Worm (Caenorhabditis elegans) whole organism, L4 larva: ENCODE data around the gene nhr-226.

Experiments
- D1046.2 ChIP-seq: fragments of 200-800 bp; sonication (Bioruptor generic); IDR thresholded peaks from 2 replicates; pipeline ENCODE4 v1.3.6; 2022; ENCODE audit warnings: missing genetic modification characterization, missing compliant biosample characterization
- F26F4.8 ChIP-seq: fragments of 200-800 bp; sonication (Bioruptor generic); conservative IDR thresholded peaks from 2 replicates; pipeline ENCODE4 v1.3.6; 2022; ENCODE audit warnings: missing genetic modification characterization, missing compliant biosample characterization
- F49E8.2 ChIP-seq: sonication (generic microtip); optimal IDR thresholded peaks from 2 replicates; lab custom pipeline; 2016; ENCODE audit warnings: missing compliant biosample characterization, mild to moderate bottlenecking, missing genetic modification characterization, borderline replicate concordance
- T20F7.1 ChIP-seq: fragments of 200-800 bp; sonication (Bioruptor generic); optimal IDR thresholded peaks from 2 replicates; lab custom pipeline; 2018; ENCODE audit warnings: mild to moderate bottlenecking, missing genetic modification characterization, missing compliant biosample characterization
- Y5F2A.4 ChIP-seq: fragments of 200-800 bp; sonication (Bioruptor generic); optimal IDR thresholded peaks from 2 replicates; lab custom pipeline; 2018; ENCODE audit warnings: mild to moderate bottlenecking, missing genetic modification characterization, missing compliant biosample characterization
- ZK546.5 ChIP-seq, 2 experiments: sonication (generic microtip); optimal IDR thresholded peaks; 2 replicates each; lab custom pipeline; 2017; ENCODE audit warnings: missing biosample characterization in 2 of 2, missing genetic modification characterization in 2 of 2
- aha-1 ChIP-seq: fragments of 150-350 bp; peaks from one replicate; lab custom pipeline; 2014; ENCODE audit warnings: missing biosample characterization, missing genetic modification characterization
- ceh-20 ChIP-seq: fragments of 200-800 bp; sonication (Bioruptor generic); IDR thresholded peaks from 2 replicates; pipeline ENCODE4 v1.3.6; 2022; ENCODE audit warnings: missing genetic modification reagents, missing genetic modification characterization, missing compliant biosample characterization
- ceh-82 ChIP-seq: sonication (generic microtip); optimal IDR thresholded peaks from 2 replicates; lab custom pipeline; 2017; ENCODE audit warnings: missing biosample characterization, missing genetic modification characterization
- ces-1 ChIP-seq: fragments of 150-350 bp; sonication (generic microtip); optimal IDR thresholded peaks from 4 replicates; lab custom pipeline; 2014; ENCODE audit warnings: missing biosample characterization, missing genetic modification reagents, missing genetic modification characterization
- ctbp-1 ChIP-seq: fragments of 200-800 bp; sonication (Bioruptor generic); IDR thresholded peaks from 2 replicates; pipeline ENCODE4 v1.3.6; 2022; ENCODE audit warnings: missing genetic modification reagents, missing genetic modification characterization, missing compliant biosample characterization
- daf-16 ChIP-seq, 3 experiments: sonication (generic microtip); optimal IDR thresholded peaks; 2 replicates each; lab custom pipeline; 2016 to 2017; ENCODE audit warnings: missing genetic modification characterization in 3 of 3, missing genetic modification reagents in 3 of 3, mild to moderate bottlenecking in 2 of 3, missing compliant biosample characterization in 2 of 3, missing biosample characterization in 1 of 3, moderate library complexity in 1 of 3
- dmd-6 ChIP-seq: fragments of 200-800 bp; sonication (Bioruptor generic); IDR thresholded peaks from 2 replicates; pipeline ENCODE4 v1.3.6; 2022; ENCODE audit warnings: missing genetic modification reagents, missing genetic modification characterization, missing compliant biosample characterization
- dmd-8 ChIP-seq: fragments of 200-800 bp; sonication (Bioruptor generic); IDR thresholded peaks from 2 replicates; pipeline ENCODE4 v1.3.6; 2022; ENCODE audit warnings: missing genetic modification characterization, missing compliant biosample characterization
- dpl-1 ChIP-seq: fragments of 150-350 bp; optimal IDR thresholded peaks from 2 replicates; lab custom pipeline; 2014; ENCODE audit warnings: missing biosample characterization, missing genetic modification reagents, missing genetic modification characterization
- duxl-1 ChIP-seq: sonication (generic microtip); optimal IDR thresholded peaks from 2 replicates; lab custom pipeline; 2016; ENCODE audit warnings: mild to moderate bottlenecking, missing genetic modification characterization, moderate library complexity, missing compliant biosample characterization; ENCODE audit not compliant: poor library complexity
- dve-1 ChIP-seq: sonication (generic microtip); optimal IDR thresholded peaks from 2 replicates; lab custom pipeline; 2017; ENCODE audit warnings: antibody characterized with exemption, mild to moderate bottlenecking, missing genetic modification characterization, missing compliant biosample characterization; ENCODE audit not compliant: insufficient read depth
- fos-1 ChIP-seq: fragments of 150-350 bp; optimal IDR thresholded peaks from 2 replicates; lab custom pipeline; 2014; ENCODE audit warnings: missing biosample characterization, missing genetic modification characterization
- gei-8 ChIP-seq: fragments of 200-800 bp; sonication (Bioruptor generic); optimal IDR thresholded peaks from 2 replicates; lab custom pipeline; 2018; ENCODE audit warnings: mild to moderate bottlenecking, missing genetic modification characterization, missing compliant biosample characterization
- hif-1 ChIP-seq, 2 experiments: sonication (generic microtip); optimal IDR thresholded peaks; 2 replicates each; lab custom pipeline; 2016 to 2017; ENCODE audit warnings: missing compliant biosample characterization in 2 of 2, missing genetic modification characterization in 2 of 2, missing genetic modification reagents in 2 of 2, missing genotype in 2 of 2, mild to moderate bottlenecking in 1 of 2
- hlh-11 ChIP-seq: fragments of 200-800 bp; sonication (Bioruptor generic); optimal IDR thresholded peaks from 2 replicates; lab custom pipeline; 2018; ENCODE audit warnings: mild to moderate bottlenecking, missing genetic modification characterization, missing compliant biosample characterization
- hlh-30 ChIP-seq: sonication (generic microtip); optimal IDR thresholded peaks from 2 replicates; lab custom pipeline; 2017; ENCODE audit warnings: antibody characterized with exemption, mild to moderate bottlenecking, missing genetic modification characterization, missing compliant biosample characterization; ENCODE audit not compliant: insufficient read depth
- hmg-1.1 ChIP-seq: fragments of 200-800 bp; sonication (Bioruptor generic); IDR thresholded peaks from 2 replicates; pipeline ENCODE4 v1.3.6; 2022; ENCODE audit warnings: missing genetic modification reagents, missing genetic modification characterization, missing compliant biosample characterization
- lin-1 ChIP-seq: fragments of 200-800 bp; sonication (Bioruptor generic); IDR thresholded peaks from 2 replicates; pipeline ENCODE4 v1.3.6; 2022; ENCODE audit warnings: missing genetic modification reagents, missing genetic modification characterization, missing compliant biosample characterization
- lin-13 ChIP-seq: fragments of 150-350 bp; optimal IDR thresholded peaks from 2 replicates; lab custom pipeline; 2014; ENCODE audit warnings: missing biosample characterization, missing genetic modification reagents, missing genetic modification characterization
- lin-39 ChIP-seq: fragments of 150-350 bp; optimal IDR thresholded peaks from 2 replicates; lab custom pipeline; 2014; ENCODE audit warnings: missing biosample characterization, missing genetic modification reagents, missing genetic modification characterization
- madf-5 ChIP-seq, 2 experiments: fragments of 200-800 bp; sonication (Bioruptor generic); IDR thresholded peaks; 2 replicates each; pipeline ENCODE4 v1.3.6; 2022; ENCODE audit warnings: missing compliant biosample characterization in 2 of 2, missing genetic modification characterization in 2 of 2
- mdl-1 ChIP-seq, 2 experiments: fragments of 150-350 bp in 1 of 2; sonication (generic microtip) in 1 of 2; optimal IDR thresholded peaks; 2 replicates each; lab custom pipeline; 2014 to 2017; ENCODE audit warnings: missing biosample characterization in 2 of 2, missing genetic modification characterization in 2 of 2
- mdt-29 ChIP-seq: fragments of 200-800 bp; sonication (Bioruptor generic); IDR thresholded peaks from 2 replicates; pipeline ENCODE4 v1.3.6; 2022; ENCODE audit warnings: missing genetic modification reagents, missing genetic modification characterization, missing compliant biosample characterization
- mes-2 ChIP-seq: sonication (generic microtip); optimal IDR thresholded peaks from 2 replicates; lab custom pipeline; 2016; ENCODE audit warnings: missing genotype, mild to moderate bottlenecking, missing genetic modification characterization, missing compliant biosample characterization; ENCODE audit not compliant: poor library complexity, severe bottlenecking
- nhr-11 ChIP-seq: fragments of 150-350 bp; optimal IDR thresholded peaks from 2 replicates; lab custom pipeline; 2014; ENCODE audit warnings: missing biosample characterization, missing genetic modification characterization
- nhr-111 ChIP-seq: fragments of 200-800 bp; sonication (Bioruptor generic); optimal IDR thresholded peaks from 2 replicates; lab custom pipeline; 2018; ENCODE audit warnings: mild to moderate bottlenecking, missing genetic modification characterization, missing compliant biosample characterization
- nhr-237 ChIP-seq: sonication (generic microtip); optimal IDR thresholded peaks from 2 replicates; lab custom pipeline; 2017; ENCODE audit warnings: missing biosample characterization, missing genetic modification characterization
- nhr-28 ChIP-seq: fragments of 150-350 bp; optimal IDR thresholded peaks from 2 replicates; lab custom pipeline; 2014; ENCODE audit warnings: missing biosample characterization, missing genetic modification characterization
- nhr-76 ChIP-seq: fragments of 150-350 bp; optimal IDR thresholded peaks from 2 replicates; lab custom pipeline; 2014; ENCODE audit warnings: missing biosample characterization, missing genetic modification characterization
- pha-4 ChIP-seq, 2 experiments: fragments of 150-350 bp in 1 of 2; fragments of 200-800 bp in 1 of 2; sonication (Bioruptor generic) in 1 of 2; IDR thresholded peaks in 1 of 2; optimal IDR thresholded peaks in 1 of 2; 2 replicates each; pipeline versions ENCODE4 v1.3.6 to Lab custom; 2014 to 2022; ENCODE audit warnings: missing genetic modification characterization in 2 of 2, missing genetic modification reagents in 2 of 2, missing biosample characterization in 1 of 2, missing compliant biosample characterization in 1 of 2
- php-3 ChIP-seq: fragments of 200-800 bp; sonication (Bioruptor generic); IDR thresholded peaks from 2 replicates; pipeline ENCODE4 v1.3.6; 2022; ENCODE audit warnings: missing genetic modification reagents, missing genetic modification characterization, missing compliant biosample characterization
- pqm-1 ChIP-seq: sonication (generic microtip); optimal IDR thresholded peaks from 2 replicates; lab custom pipeline; 2017; ENCODE audit warnings: missing biosample characterization, missing genetic modification characterization
- rbr-2 ChIP-seq: sonication (generic microtip); optimal IDR thresholded peaks from 2 replicates; lab custom pipeline; 2016; ENCODE audit warnings: missing genotype, missing genetic modification characterization, missing compliant biosample characterization
- saeg-2 ChIP-seq: fragments of 200-800 bp; sonication (Bioruptor generic); IDR thresholded peaks from 2 replicates; pipeline ENCODE4 v1.3.6; 2022; ENCODE audit warnings: missing genetic modification reagents, missing genetic modification characterization, missing compliant biosample characterization
- sdz-12 ChIP-seq: fragments of 200-800 bp; sonication (Bioruptor generic); optimal IDR thresholded peaks from 2 replicates; lab custom pipeline; 2018; ENCODE audit warnings: mild to moderate bottlenecking, missing genetic modification characterization, missing compliant biosample characterization
- snpc-1.2 ChIP-seq: fragments of 200-800 bp; sonication (Bioruptor generic); IDR thresholded peaks from 2 replicates; pipeline ENCODE4 v1.3.6; 2022; ENCODE audit warnings: missing genetic modification reagents, missing genetic modification characterization, missing compliant biosample characterization
- spr-3 ChIP-seq: fragments of 200-800 bp; sonication (Bioruptor generic); optimal IDR thresholded peaks from 2 replicates; lab custom pipeline; 2018; ENCODE audit warnings: mild to moderate bottlenecking, missing genetic modification characterization, missing compliant biosample characterization
- tag-97 ChIP-seq: fragments of 200-800 bp; sonication (Bioruptor generic); IDR thresholded peaks from 2 replicates; pipeline ENCODE4 v1.3.6; 2022; ENCODE audit warnings: missing genetic modification characterization, missing compliant biosample characterization
- unc-62 ChIP-seq, 3 experiments: fragments of 150-350 bp in 1 of 3; sonication (generic microtip); optimal IDR thresholded peaks in 2 of 3; peaks in 1 of 3; 1 replicate in 1 of 3; 2 replicates in 2 of 3; lab custom pipeline; 2014 to 2017; ENCODE audit warnings: missing biosample characterization in 3 of 3, missing genetic modification characterization in 3 of 3, missing genetic modification reagents in 3 of 3, missing genotype in 1 of 3
- vab-7 ChIP-seq: fragments of 200-800 bp; sonication (Bioruptor generic); IDR thresholded peaks from 2 replicates; pipeline ENCODE4 v1.3.6; 2022; ENCODE audit warnings: missing genetic modification reagents, missing genetic modification characterization, missing compliant biosample characterization
- zag-1 ChIP-seq: fragments of 150-350 bp; optimal IDR thresholded peaks from 2 replicates; lab custom pipeline; 2014; ENCODE audit warnings: missing biosample characterization, missing genetic modification characterization

nhr-226 gene

DNA sequence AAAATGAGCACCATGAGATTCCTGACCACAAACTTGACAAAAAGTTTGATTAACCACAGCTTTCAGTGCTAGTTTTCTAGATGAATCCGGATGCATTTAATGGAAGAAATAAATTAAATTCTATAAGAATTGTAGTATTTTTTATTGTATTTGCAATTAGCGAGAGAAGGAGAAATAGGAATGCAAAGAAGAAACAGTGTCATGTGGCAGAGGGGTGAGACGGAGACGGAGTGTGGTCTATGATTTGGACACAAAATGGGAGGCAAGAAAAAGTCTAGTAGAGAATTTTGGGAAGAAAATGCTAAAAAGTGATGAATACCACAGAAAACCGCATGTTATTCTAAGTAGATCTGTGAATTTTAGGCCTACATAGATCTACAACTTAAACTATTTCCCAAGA is 16.6 kb upstream of the nhr-226 start, which contains the start of gene nhr-59 (continued):
- TF ChIP-seq lin-1 (GFP tag; lab: Robert Waterston, UW) (no peak), nhr-11 (no peak), pha-4 (GFP tag; IDR thresholded peaks at IDR 0.05; lab: Robert Waterston, UW) (no peak), pha-4 (tag; optimal IDR thresholded peaks at IDR 0.05; lab: Kevin White, UChicago) (no peak), Y5F2A.4 (no peak), duxl-1 (tag; lab: Kevin White, UChicago) (no peak), dmd-6 (GFP tag; lab: Robert Waterston, UW) (peak; percentile 26; the same call in 1 of the 2 replicates), zag-1 (no peak), mdl-1 (tag; optimal IDR thresholded peaks at IDR 0.05; lab: Kevin White, UChicago) (peak in 1 of 2 experiments; percentile 9), dmd-8 (GFP tag; lab: Robert Waterston, UW) (no peak), gei-8 (no peak), D1046.2 (GFP tag; lab: Robert Waterston, UW) (no peak), nhr-76 (tag; lab: Kevin White, UChicago) (no peak), T20F7.1 (GFP tag; lab: Kevin White, UChicago) (no peak), nhr-28 (tag; lab: Kevin White, UChicago) (peak; percentile 88), nhr-237 (tag; lab: Kevin White, UChicago) (no peak), ceh-20 (GFP tag; lab: Robert Waterston, UW) (no peak), snpc-1.2 (GFP tag; lab: Robert Waterston, UW) (no peak), ces-1 (GFP tag; lab: Kevin White, UChicago) (no peak), spr-3 (GFP tag; lab: Kevin White, UChicago) (no peak), mdt-29 (no peak), fos-1 (tag; lab: Kevin White, UChicago) (no peak), dpl-1 (no peak), tag-97 (no peak), hlh-11 (peak; percentile 42)
- TF ChIP-seq, all 104 proteins: peak for 8

DNA sequence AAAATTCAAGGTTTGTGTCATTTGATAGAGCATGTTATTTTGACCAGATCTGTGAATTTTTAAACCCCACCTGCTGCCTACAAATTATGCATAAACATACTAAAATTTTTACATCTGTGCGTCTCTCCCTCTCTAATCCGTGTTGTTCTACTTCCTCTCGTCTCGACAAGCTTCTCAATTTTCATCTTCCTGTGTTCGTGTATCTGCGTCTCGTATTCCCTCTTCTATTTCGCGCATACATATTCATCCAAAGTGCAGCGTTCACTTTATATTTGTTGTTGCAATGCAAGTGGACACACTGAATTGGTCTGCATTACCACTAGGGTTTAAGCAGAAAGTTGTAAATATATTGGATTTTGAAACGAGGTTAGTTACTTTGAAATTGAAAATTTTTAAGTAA is 16.1 kb upstream of the nhr-226 start, which contains the start of gene fbxa-137:
Gene fbxa-137, plus strand, starts transcription at position 274 of the 400 bp plus-strand sequence.
- TF ChIP-seq ZK546.5 (tag; optimal IDR thresholded peaks at IDR 0.05; lab: Kevin White, UChicago) (no peak), F49E8.2 (no peak), mdl-1 (tag; optimal IDR thresholded peaks at IDR 0.05; lab: Kevin White, UChicago) (no peak), unc-62 (GFP tag; optimal IDR thresholded peaks at IDR 0.05 in 1 of 2; lab: Kevin White, UChicago) (peak in 1 of 2 experiments; percentile 69), unc-62 (tag; optimal IDR thresholded peaks at IDR 0.05; lab: Kevin White, UChicago) (no peak), lin-39 (tag; lab: Kevin White, UChicago) (no peak)

DNA sequence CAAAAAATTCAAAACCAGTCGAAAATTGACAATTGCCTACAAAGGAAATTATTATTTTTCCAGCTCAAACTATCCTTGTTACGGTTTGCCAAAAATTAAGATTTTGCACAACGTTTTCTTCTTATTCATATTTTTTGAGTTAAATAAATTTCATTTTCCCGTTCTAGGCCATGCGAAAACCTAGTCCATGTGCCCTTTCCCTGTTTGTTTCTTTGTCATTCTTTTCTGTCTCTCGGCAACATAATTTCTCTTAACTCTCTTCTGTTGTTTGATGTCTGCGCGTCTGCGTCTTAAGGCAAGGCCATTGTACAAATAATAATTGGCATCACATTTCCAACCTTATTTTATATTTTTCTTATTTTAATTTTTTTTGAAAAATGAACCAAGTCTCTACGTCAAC is 13.2 kb upstream of the nhr-226 start, which contains the start of gene nhr-228:
Gene nhr-228, plus strand, starts transcription at position 261 of the 400 bp plus-strand sequence.
- peak; percentile 90 for TF ChIP-seq aha-1 (tag; lab: Kevin White, UChicago)
- peak; percentile 47 for TF ChIP-seq hlh-30 (tag; lab: Kevin White, UChicago)
- TF ChIP-seq vab-7 (GFP tag; lab: Robert Waterston, UW): no peak
- peak; percentile 68 for TF ChIP-seq mes-2
- TF ChIP-seq saeg-2 (GFP tag; lab: Robert Waterston, UW): no peak
- TF ChIP-seq daf-16 (GFP tag; optimal IDR thresholded peaks at IDR 0.05; lab: Kevin White, UChicago): no peak
- TF ChIP-seq daf-16 (tag; optimal IDR thresholded peaks at IDR 0.05; lab: Kevin White, UChicago): peak; percentile 49
- no peak for TF ChIP-seq F26F4.8
- TF ChIP-seq hmg-1.1: 0 out of 2 replicates have a peak, but pooled peaks have one; percentile 28
- peak; percentile 55 for TF ChIP-seq dve-1
- peak; percentile 57 for TF ChIP-seq pqm-1
- TF ChIP-seq hif-1 (tag; optimal IDR thresholded peaks at IDR 0.05; lab: Kevin White, UChicago): peak in 1 of 2 experiments; percentile 12
- no peak for TF ChIP-seq rbr-2 (tag; lab: Kevin White, UChicago)
- no peak for TF ChIP-seq ces-1 (GFP tag; lab: Kevin White, UChicago)
- no peak for TF ChIP-seq ctbp-1 (GFP tag; lab: Robert Waterston, UW)
- no peak for TF ChIP-seq madf-5 (GFP tag; IDR thresholded peaks at IDR 0.05; lab: Robert Waterston, UW)
- no peak for TF ChIP-seq lin-13 (GFP tag; lab: Kevin White, UChicago)
- TF ChIP-seq php-3 (GFP tag; lab: Robert Waterston, UW): no peak
- peak; percentile 81 for TF ChIP-seq nhr-28 (tag; lab: Kevin White, UChicago)
- no peak for TF ChIP-seq sdz-12 (GFP tag; lab: Kevin White, UChicago)
- TF ChIP-seq nhr-111 (GFP tag; lab: Kevin White, UChicago): no peak
- TF ChIP-seq hlh-11: no peak
- no peak for TF ChIP-seq ceh-82 (tag; lab: Kevin White, UChicago)
